Fruit fly (Drosophila melanogaster) whole organism, embryonic: ENCODE data around the gene CG34278.

Experiments
- Atf6 ChIP-seq: fragments of 200-800 bp; sonication (Bioruptor generic); IDR thresholded peaks from 2 replicates; pipeline ENCODE4 v1.3.6; 2022; ENCODE audit warnings: missing biosample characterization, missing genetic modification characterization
- CG1024 ChIP-seq: fragments of 200-800 bp; sonication (Bioruptor generic); IDR thresholded peaks from 2 replicates; pipeline ENCODE4 v1.3.6; 2022; ENCODE audit warnings: missing biosample characterization, missing genetic modification characterization
- CG10565 ChIP-seq: fragments of 200-800 bp; sonication (Bioruptor generic); optimal IDR thresholded peaks from 3 replicates; lab custom pipeline; 2016; ENCODE audit warnings: missing biosample characterization, mild to moderate bottlenecking, missing genetic modification characterization
- CG11398 ChIP-seq: fragments of 200-800 bp; sonication (Bioruptor generic); optimal IDR thresholded peaks from 2 replicates; lab custom pipeline; 2016; ENCODE audit warnings: missing biosample characterization, missing genetic modification characterization
- CG11504 ChIP-seq: fragments of 200-800 bp; sonication (Bioruptor generic); optimal IDR thresholded peaks from 3 replicates; lab custom pipeline; 2019; ENCODE audit warnings: missing biosample characterization, mild to moderate bottlenecking, missing genetic modification characterization, moderate library complexity
- CG12071 ChIP-seq: fragments of 200-800 bp; sonication (Bioruptor generic); optimal IDR thresholded peaks from 3 replicates; lab custom pipeline; 2018; ENCODE audit warnings: missing biosample characterization, mild to moderate bottlenecking, missing genetic modification characterization
- CG15269 ChIP-seq: fragments of 200-800 bp; sonication (Bioruptor generic); optimal IDR thresholded peaks from 2 replicates; lab custom pipeline; 2018; ENCODE audit warnings: missing biosample characterization, mild to moderate bottlenecking, missing genetic modification characterization, moderate library complexity
- CG1603 ChIP-seq: fragments of 200-800 bp; sonication (Bioruptor generic); optimal IDR thresholded peaks from 2 replicates; lab custom pipeline; 2019; ENCODE audit warnings: missing biosample characterization, mild to moderate bottlenecking, missing genetic modification characterization, moderate library complexity
- CG17829 ChIP-seq: fragments of 200-800 bp; optimal IDR thresholded peaks from 2 replicates; lab custom pipeline; 2019; ENCODE audit warnings: missing biosample characterization, mild to moderate bottlenecking, missing genetic modification characterization, moderate library complexity
- CG17912 ChIP-seq: fragments of 200-800 bp; sonication (Bioruptor generic); optimal IDR thresholded peaks from 2 replicates; lab custom pipeline; 2018; ENCODE audit warnings: missing biosample characterization, mild to moderate bottlenecking, missing genetic modification characterization
- CG1832 ChIP-seq: fragments of 200-800 bp; sonication (Bioruptor generic); optimal IDR thresholded peaks from 2 replicates; lab custom pipeline; 2017; ENCODE audit warnings: missing biosample characterization, mild to moderate bottlenecking, missing genetic modification characterization, inconsistent platforms
- CG2875 ChIP-seq: fragments of 200-800 bp; sonication (Bioruptor generic); optimal IDR thresholded peaks from 2 replicates; lab custom pipeline; 2017; ENCODE audit warnings: missing biosample characterization, mild to moderate bottlenecking, missing genetic modification characterization, missing genetic modification reagents
- CG31441 ChIP-seq: fragments of 200-800 bp; sonication (Bioruptor generic); IDR thresholded peaks from 2 replicates; pipeline ENCODE4 v1.3.6; 2022; ENCODE audit warnings: missing biosample characterization, missing genetic modification characterization
- CG32532 ChIP-seq: fragments of 200-800 bp; sonication (Bioruptor generic); IDR thresholded peaks from 2 replicates; pipeline ENCODE4 v1.3.6; 2022; ENCODE audit warnings: missing biosample characterization, missing genetic modification characterization
- CG34376 ChIP-seq: fragments of 200-800 bp; sonication (Bioruptor generic); optimal IDR thresholded peaks from 2 replicates; lab custom pipeline; 2018; ENCODE audit warnings: missing biosample characterization, mild to moderate bottlenecking, missing genetic modification characterization
- CG4282 ChIP-seq: fragments of 200-800 bp; sonication (Bioruptor generic); optimal IDR thresholded peaks from 2 replicates; lab custom pipeline; 2016; ENCODE audit warnings: missing biosample characterization, missing genetic modification characterization
- CG6175 ChIP-seq: fragments of 200-800 bp; sonication (Bioruptor generic); IDR thresholded peaks from 3 replicates; pipeline ENCODE4 v1.3.6; 2022; ENCODE audit warnings: missing biosample characterization, missing genetic modification characterization
- CG6272 ChIP-seq: fragments of 200-800 bp; sonication (Bioruptor generic); IDR thresholded peaks from 2 replicates; pipeline ENCODE4 v1.3.6; 2022; ENCODE audit warnings: missing biosample characterization, missing genetic modification characterization
- CG6854 ChIP-seq: fragments of 200-800 bp; sonication (Bioruptor generic); optimal IDR thresholded peaks from 3 replicates; lab custom pipeline; 2017; ENCODE audit warnings: missing biosample characterization, mild to moderate bottlenecking, missing genetic modification characterization
- CG7839 ChIP-seq: fragments of 200-800 bp; sonication (Bioruptor generic); optimal IDR thresholded peaks from 3 replicates; lab custom pipeline; 2018; ENCODE audit warnings: missing biosample characterization, mild to moderate bottlenecking, missing genetic modification characterization, moderate library complexity
- CG7987 ChIP-seq: fragments of 200-800 bp; sonication (Bioruptor generic); optimal IDR thresholded peaks from 2 replicates; lab custom pipeline; 2018; ENCODE audit warnings: missing biosample characterization, mild to moderate bottlenecking, missing genetic modification characterization, moderate library complexity
- CG8290 ChIP-seq, 3 experiments: fragments of 200-800 bp; sonication (Bioruptor generic); optimal IDR thresholded peaks; 2 replicates each; lab custom pipeline; 2016 to 2019; ENCODE audit warnings: missing biosample characterization in 3 of 3, missing genetic modification characterization in 3 of 3, mild to moderate bottlenecking in 2 of 3, moderate library complexity in 1 of 3
- CG8359 ChIP-seq: fragments of 200-800 bp; sonication (Bioruptor generic); optimal IDR thresholded peaks from 2 replicates; lab custom pipeline; 2017; ENCODE audit warnings: missing biosample characterization, mild to moderate bottlenecking, missing genetic modification characterization, borderline replicate concordance
- Hey ChIP-seq: fragments of 200-800 bp; sonication (Bioruptor generic); optimal IDR thresholded peaks from 3 replicates; lab custom pipeline; 2018; ENCODE audit warnings: missing biosample characterization, mild to moderate bottlenecking, missing genetic modification characterization
- Hmr ChIP-seq: fragments of 200-800 bp; sonication (Bioruptor generic); optimal IDR thresholded peaks from 3 replicates; lab custom pipeline; 2017; ENCODE audit warnings: mild to moderate bottlenecking, missing biosample characterization, missing genetic modification reagents, missing genetic modification characterization
- Meics ChIP-seq: fragments of 200-800 bp; sonication (Bioruptor generic); optimal IDR thresholded peaks from 2 replicates; lab custom pipeline; 2017; ENCODE audit warnings: missing biosample characterization, mild to moderate bottlenecking, missing genetic modification characterization
- Mes4 ChIP-seq: fragments of 200-800 bp; sonication (Bioruptor generic); optimal IDR thresholded peaks from 2 replicates; lab custom pipeline; 2016; ENCODE audit warnings: missing biosample characterization, missing genetic modification characterization
- Mrtf ChIP-seq: fragments of 200-800 bp; sonication (Bioruptor generic); IDR thresholded peaks from 3 replicates; pipeline ENCODE4 v1.3.6; 2022; ENCODE audit warnings: missing biosample characterization, missing genetic modification characterization
- Oli ChIP-seq: fragments of 200-800 bp; sonication (Bioruptor generic); optimal IDR thresholded peaks from 2 replicates; lab custom pipeline; 2018; ENCODE audit warnings: missing biosample characterization, mild to moderate bottlenecking, missing genetic modification characterization, moderate library complexity
- Sox102F ChIP-seq: fragments of 200-800 bp; sonication (Bioruptor generic); optimal IDR thresholded peaks from 2 replicates; lab custom pipeline; 2018; ENCODE audit warnings: missing biosample characterization, mild to moderate bottlenecking, missing genetic modification characterization, moderate library complexity
- Sry-β ChIP-seq: fragments of 200-800 bp; sonication (Bioruptor generic); optimal IDR thresholded peaks from 2 replicates; lab custom pipeline; 2018; ENCODE audit warnings: missing biosample characterization, mild to moderate bottlenecking, missing genetic modification characterization, moderate library complexity
- YL-1 ChIP-seq: fragments of 200-800 bp; sonication (Bioruptor generic); optimal IDR thresholded peaks from 3 replicates; lab custom pipeline; 2017; ENCODE audit warnings: missing biosample characterization, mild to moderate bottlenecking, missing genetic modification characterization
- al ChIP-seq: fragments of 200-800 bp; sonication (Bioruptor generic); IDR thresholded peaks from 2 replicates; pipeline ENCODE4 v1.3.6; 2022; ENCODE audit warnings: missing biosample characterization, missing genetic modification characterization
- bbx ChIP-seq: fragments of 200-800 bp; sonication (Bioruptor generic); IDR thresholded peaks from 2 replicates; pipeline ENCODE4 v1.3.6; 2022; ENCODE audit warnings: missing biosample characterization, missing genetic modification characterization; ENCODE audit not compliant: partially characterized antibody
- crc ChIP-seq: fragments of 200-800 bp; sonication (Bioruptor generic); optimal IDR thresholded peaks from 2 replicates; lab custom pipeline; 2016; ENCODE audit warnings: missing biosample characterization, missing genetic modification characterization
- dan ChIP-seq: fragments of 200-800 bp; sonication (Bioruptor generic); IDR thresholded peaks from 2 replicates; pipeline ENCODE4 v1.3.6; 2022; ENCODE audit warnings: missing biosample characterization, missing genetic modification characterization
- dmrt99B ChIP-seq: fragments of 200-800 bp; sonication (Bioruptor generic); optimal IDR thresholded peaks from 2 replicates; lab custom pipeline; 2018; ENCODE audit warnings: missing biosample characterization, mild to moderate bottlenecking, missing genetic modification characterization, moderate library complexity
- ewg ChIP-seq: fragments of 200-800 bp; sonication (Bioruptor generic); optimal IDR thresholded peaks from 3 replicates; lab custom pipeline; 2017; ENCODE audit warnings: mild to moderate bottlenecking, missing biosample characterization, missing genetic modification reagents, missing genetic modification characterization
- gce ChIP-seq: fragments of 200-800 bp; sonication (Bioruptor generic); IDR thresholded peaks from 3 replicates; pipeline ENCODE4 v1.3.6; 2022; ENCODE audit warnings: missing biosample characterization, missing genetic modification characterization
- hkb ChIP-seq, 2 experiments: fragments of 200-800 bp in 1 of 2; fragments of >200 bp in 1 of 2; sonication (Bioruptor generic) in 1 of 2; IDR thresholded peaks in 1 of 2; optimal IDR thresholded peaks in 1 of 2; 2 replicates each; pipeline versions ENCODE4 v1.3.6 to Lab custom; 2017 to 2022; ENCODE audit warnings: missing biosample characterization in 1 of 2, missing genetic modification characterization in 1 of 2
- insv ChIP-seq, 2 experiments: fragments of 200-800 bp; sonication (Bioruptor generic); optimal IDR thresholded peaks; 3 replicates each; lab custom pipeline; 2016 to 2018; ENCODE audit warnings: missing biosample characterization in 2 of 2, missing genetic modification characterization in 2 of 2
- lov ChIP-seq, 2 experiments: fragments of 200-800 bp in 1 of 2; fragments of >200 bp in 1 of 2; sonication (Bioruptor generic) in 1 of 2; IDR thresholded peaks in 1 of 2; optimal IDR thresholded peaks in 1 of 2; 2 replicates in 1 of 2; 3 replicates in 1 of 2; pipeline versions ENCODE4 v1.3.6 to Lab custom; 2017 to 2022; ENCODE audit warnings: missing biosample characterization in 1 of 2, missing genetic modification characterization in 1 of 2
- maf-S ChIP-seq: fragments of 200-800 bp; sonication (Bioruptor generic); optimal IDR thresholded peaks from 2 replicates; lab custom pipeline; 2016; ENCODE audit warnings: missing biosample characterization, missing genetic modification characterization
- oc ChIP-seq: fragments of 200-800 bp; sonication (Bioruptor generic); optimal IDR thresholded peaks from 2 replicates; lab custom pipeline; 2018; ENCODE audit warnings: missing biosample characterization, mild to moderate bottlenecking, missing genetic modification characterization, moderate library complexity
- pnt ChIP-seq: fragments of 200-800 bp; sonication (Bioruptor generic); optimal IDR thresholded peaks from 3 replicates; lab custom pipeline; 2016; ENCODE audit warnings: missing biosample characterization, missing genetic modification characterization
- stwl ChIP-seq: fragments of 200-800 bp; sonication (Bioruptor generic); optimal IDR thresholded peaks from 3 replicates; lab custom pipeline; 2018; ENCODE audit warnings: missing biosample characterization, mild to moderate bottlenecking, missing genetic modification characterization, moderate library complexity
- tap ChIP-seq: fragments of 200-800 bp; optimal IDR thresholded peaks from 3 replicates; lab custom pipeline; 2019; ENCODE audit warnings: missing biosample characterization, mild to moderate bottlenecking, missing genetic modification characterization, moderate library complexity

The CG34278 gene

dm6 chr3R:17080666-17081358 is 39.5 kb upstream of the CG34278 start (continued):
- peak; percentile 98 for TF ChIP-seq CG31441
- peak; percentile 93 for TF ChIP-seq Atf6 (GFP tag; lab: Robert Waterston, UW)
- TF ChIP-seq CG15269 (tag; lab: Kevin White, UChicago) = peak; percentile 96
- TF ChIP-seq YL-1 (GFP tag; lab: Kevin White, UChicago) = peak; percentile 85
- no peak for TF ChIP-seq CG1832
- no peak for TF ChIP-seq hkb (optimal IDR thresholded peaks at IDR 0.05; lab: Kevin White, UChicago)
- TF ChIP-seq hkb (GFP tag; IDR thresholded peaks at IDR 0.05; lab: Robert Waterston, UW) = peak; percentile 98
- TF ChIP-seq pnt (GFP tag; lab: Kevin White, UChicago) = peak; percentile 87
- TF ChIP-seq Meics = peak; percentile 95
- peak; percentile 79 for TF ChIP-seq CG7987 (GFP tag; lab: Kevin White, UChicago)
- TF ChIP-seq stwl (tag; lab: Kevin White, UChicago) = peak; percentile 40
- TF ChIP-seq ewg (GFP tag; lab: Kevin White, UChicago) = peak; percentile 90
- peak; percentile 97 for TF ChIP-seq dmrt99B (tag; lab: Kevin White, UChicago)
- TF ChIP-seq Mes4 (GFP tag; lab: Kevin White, UChicago) = peak; percentile 89
- TF ChIP-seq CG11398 (GFP tag; lab: Kevin White, UChicago) = peak; percentile 80
- TF ChIP-seq CG17912 (GFP tag; lab: Kevin White, UChicago) = peak; percentile 79
- peak; percentile 69 for TF ChIP-seq CG4282
- TF ChIP-seq insv (GFP tag; optimal IDR thresholded peaks at IDR 0.05; lab: Kevin White, UChicago) = peak; percentile 44 to 60
- peak; percentile 53 for TF ChIP-seq Sry-β
- peak; percentile 97 for TF ChIP-seq CG7839 (tag; lab: Kevin White, UChicago)
- peak; percentile 79 for TF ChIP-seq CG8359 (GFP tag; lab: Kevin White, UChicago)
- TF ChIP-seq crc (GFP tag; lab: Kevin White, UChicago) = peak; percentile 79
- peak; percentile 94 for TF ChIP-seq oc (tag; lab: Kevin White, UChicago)
- peak; percentile 95 for TF ChIP-seq CG6854 (GFP tag; lab: Kevin White, UChicago)
- peak; percentile 96 for TF ChIP-seq CG17829 (tag; lab: Kevin White, UChicago)
- TF ChIP-seq CG34376 (GFP tag; lab: Kevin White, UChicago) = peak; percentile 88
- TF ChIP-seq Oli (tag; lab: Kevin White, UChicago) = peak; percentile 97
- TF ChIP-seq CG2875 (GFP tag; lab: Kevin White, UChicago) = peak; percentile 97
- TF ChIP-seq CG6272 (GFP tag; lab: Robert Waterston, UW) = peak; percentile 82
- peak; percentile 94 for TF ChIP-seq CG32532 (GFP tag; lab: Robert Waterston, UW)
- TF ChIP-seq al (GFP tag; lab: Robert Waterston, UW) = peak; percentile 85
- TF ChIP-seq CG11504 (tag; lab: Kevin White, UChicago) = peak; percentile 95
- TF ChIP-seq Mrtf (GFP tag; lab: Robert Waterston, UW) = peak; percentile 88
- peak; percentile 87 for TF ChIP-seq CG10565
- TF ChIP-seq CG1024 (GFP tag; lab: Robert Waterston, UW) = peak; percentile 69
- TF ChIP-seq gce (GFP tag; lab: Robert Waterston, UW) = peak; percentile 86
- TF ChIP-seq dan (GFP tag; lab: Robert Waterston, UW) = 0 out of 2 replicates have a peak, but pooled peaks have one; percentile 35
- peak; percentile 97 for TF ChIP-seq Hmr (GFP tag; lab: Kevin White, UChicago)
- TF ChIP-seq lov (optimal IDR thresholded peaks at IDR 0.05; lab: Kevin White, UChicago) = no peak
- peak; percentile 90 for TF ChIP-seq lov (GFP tag; IDR thresholded peaks at IDR 0.05; lab: Robert Waterston, UW)
- TF ChIP-seq CG12071 (GFP tag; lab: Kevin White, UChicago) = peak; percentile 90
- TF ChIP-seq Sox102F (GFP tag; lab: Kevin White, UChicago) = peak; percentile 96
- peak; percentile 93 for TF ChIP-seq tap (tag; lab: Kevin White, UChicago)
- TF ChIP-seq CG1603 (tag; lab: Kevin White, UChicago) = peak; percentile 87
- no peak for TF ChIP-seq Hey (tag; lab: Kevin White, UChicago)
- peak; percentile 87 for TF ChIP-seq maf-S
- peak; percentile 82 for TF ChIP-seq CG6175 (GFP tag; lab: Robert Waterston, UW)
- no peak for TF ChIP-seq bbx (GFP tag; lab: Robert Waterston, UW)
- TF ChIP-seq CG8290 (GFP tag; optimal IDR thresholded peaks at IDR 0.05; lab: Kevin White, UChicago) = peak; percentile 95
- TF ChIP-seq CG8290 (tag; optimal IDR thresholded peaks at IDR 0.05; lab: Kevin White, UChicago) = peak; percentile 72 to 90
